Worm (Caenorhabditis elegans) whole organism, mixed stage, embryonic: Measurements from ENCODE around the gene lron-14.

Experiments used
- hlh-1 ChIP-seq: fragments of 150-350 bp; optimal IDR thresholded peaks from 2 replicates; lab custom pipeline; 2014; ENCODE audit warnings: missing biosample characterization, missing genetic modification reagents, missing genetic modification characterization
- ztf-11 ChIP-seq: fragments of 150-350 bp; optimal IDR thresholded peaks from 2 replicates; lab custom pipeline; 2014; ENCODE audit warnings: missing biosample characterization, missing genetic modification characterization

ce11 chrIV:9609095-9609494 is 42.7 kb upstream of the lron-14 start:
- TF ChIP-seq ztf-11 (tag; lab: Kevin White, UChicago) = no peak
- no peak for TF ChIP-seq hlh-1
